Fruit fly (Drosophila melanogaster): ENCODE data around the gene ics.

Gene ics

dm6 chr2L:13666017-13666667 is 23.7 kb upstream of the ics start (continued):
- TF ChIP-seq net (GFP tag; optimal IDR thresholded peaks at IDR 0.05) (peak; percentile 82), svp (GFP tag) (peak; percentile 92), Eip93F (GFP tag; optimal IDR thresholded peaks at IDR 0.05) (no peak), CG11902 (GFP tag; optimal IDR thresholded peaks at IDR 0.05) (peak; percentile 65), CG4318 (GFP tag; optimal IDR thresholded peaks at IDR 0.05) (peak; percentile 57), achi (GFP tag; optimal IDR thresholded peaks at IDR 0.05) (peak; percentile 69), Hr4 (GFP tag; optimal IDR thresholded peaks at IDR 0.05) (peak; percentile 82), CG11294 (GFP tag; IDR thresholded peaks at IDR 0.05) (no peak), CG6792 (GFP tag; optimal IDR thresholded peaks at IDR 0.05) (peak; percentile 85), CG31627 (GFP tag; optimal IDR thresholded peaks at IDR 0.05) (peak; percentile 79), CG7368 (GFP tag; optimal IDR thresholded peaks at IDR 0.05) (peak; percentile 60), Sox102F (GFP tag; optimal IDR thresholded peaks at IDR 0.05) (peak; percentile 65), CG10669 (GFP tag; optimal IDR thresholded peaks at IDR 0.05) (peak; percentile 66), eg (GFP tag; IDR thresholded peaks at IDR 0.05) (peak; percentile 65), fkh (GFP tag; optimal IDR thresholded peaks at IDR 0.05) (no peak), esn (GFP tag; optimal IDR thresholded peaks at IDR 0.05) (peak; percentile 87), dac (GFP tag; optimal IDR thresholded peaks at IDR 0.05) (peak; percentile 7), Eip78C (GFP tag) (peak; percentile 95)

dm6 chr2L:13665025-13665881 is 22.9 kb upstream of the ics start, which contains the start of gene CG18507:
TSS of gene CG18507 (plus strand) at chr2L:13665525.
- peak; percentile 5 for TF ChIP-seq CG31627 (GFP tag; optimal IDR thresholded peaks at IDR 0.05)
- TF ChIP-seq spab (GFP tag; optimal IDR thresholded peaks at IDR 0.05) = peak; percentile 42
- peak; percentile 4 for TF ChIP-seq CG8632 (GFP tag; optimal IDR thresholded peaks at IDR 0.05)
- peak; percentile 69 to 76 for TF ChIP-seq ss (GFP tag; optimal IDR thresholded peaks at IDR 0.05)
- peak; percentile 89; the same call in 2 of the 3 replicates for TF ChIP-seq eg (GFP tag; IDR thresholded peaks at IDR 0.05)
- peak; percentile 39 for TF ChIP-seq Lpt (GFP tag; optimal IDR thresholded peaks at IDR 0.05)
- TF ChIP-seq salr (GFP tag; optimal IDR thresholded peaks at IDR 0.05) = peak; percentile 13 to 38
- peak; percentile 48 for TF ChIP-seq Met (GFP tag; optimal IDR thresholded peaks at IDR 0.05)
- TF ChIP-seq CG3919 (GFP tag; optimal IDR thresholded peaks at IDR 0.05) = peak; percentile 25
- TF ChIP-seq CG3032 (tag; optimal IDR thresholded peaks at IDR 0.05) = peak; percentile 61
- no peak for TF ChIP-seq CG6792 (GFP tag; optimal IDR thresholded peaks at IDR 0.05)
- TF ChIP-seq vri (GFP tag; optimal IDR thresholded peaks at IDR 0.05) = peak; percentile 31
- TF ChIP-seq Smox (GFP tag; optimal IDR thresholded peaks at IDR 0.05) = no peak
- peak; percentile 64 for TF ChIP-seq CG10669 (GFP tag; optimal IDR thresholded peaks at IDR 0.05)
- no peak for TF ChIP-seq cyc (GFP tag; optimal IDR thresholded peaks at IDR 0.05)
- TF ChIP-seq Gug (GFP tag; IDR thresholded peaks at IDR 0.05) = no peak
- TF ChIP-seq esn (GFP tag; optimal IDR thresholded peaks at IDR 0.05) = peak; percentile 48
- peak; percentile 75 for TF ChIP-seq CG1621 (tag; optimal IDR thresholded peaks at IDR 0.05)
- TF ChIP-seq acj6 (GFP tag; optimal IDR thresholded peaks at IDR 0.05) = peak; percentile 32
- peak; percentile 54 for TF ChIP-seq CG6854 (GFP tag; optimal IDR thresholded peaks at IDR 0.05)
- peak; percentile 22 for TF ChIP-seq CG34406 (GFP tag; optimal IDR thresholded peaks at IDR 0.05)
- peak; percentile 58 for TF ChIP-seq Eip78C (GFP tag)
- peak; percentile 92 for TF ChIP-seq CG6163 (GFP tag; IDR thresholded peaks at IDR 0.05)
- TF ChIP-seq CG11294 (GFP tag; IDR thresholded peaks at IDR 0.05) = no peak
- peak; percentile 59 for TF ChIP-seq dsx (GFP tag; optimal IDR thresholded peaks at IDR 0.05; ENCODE audit: poor library complexity, severe bottlenecking)
- TF ChIP-seq CG6276 (GFP tag; optimal IDR thresholded peaks at IDR 0.05) = peak; percentile 57
- peak; percentile 58 for TF ChIP-seq Ets96B (tag; optimal IDR thresholded peaks at IDR 0.05)
- TF ChIP-seq Ets21C (GFP tag; optimal IDR thresholded peaks at IDR 0.05) = no peak
- peak; percentile 75 for TF ChIP-seq CG15336 (GFP tag; IDR thresholded peaks at IDR 0.05)
- TF ChIP-seq CG6808 (GFP tag; optimal IDR thresholded peaks at IDR 0.05) = peak; percentile 68
- no peak for TF ChIP-seq CG4318 (GFP tag; optimal IDR thresholded peaks at IDR 0.05)
- TF ChIP-seq fd59A (GFP tag; optimal IDR thresholded peaks at IDR 0.05) = no peak
- TF ChIP-seq CG32006 (GFP tag; optimal IDR thresholded peaks at IDR 0.05) = peak; percentile 34
- peak; percentile 4 for TF ChIP-seq CG10631 (GFP tag; optimal IDR thresholded peaks at IDR 0.05)
- TF ChIP-seq CG9139 (GFP tag; optimal IDR thresholded peaks at IDR 0.05) = peak; percentile 78
- TF ChIP-seq fkh (GFP tag; optimal IDR thresholded peaks at IDR 0.05) = peak; percentile 15
- TF ChIP-seq svp (GFP tag) = peak; percentile 75
- no peak for TF ChIP-seq lz (GFP tag; optimal IDR thresholded peaks at IDR 0.05)

Data from whole organism, prepupa.